Worm (Caenorhabditis elegans) whole organism, dauer: Measurements from ENCODE around the gene C08E8.5.

Experiments
- unc-62 ChIP-seq: sonication (generic microtip); optimal IDR thresholded peaks from 2 replicates; lab custom pipeline; 2017; ENCODE audit warnings: missing biosample characterization, missing genetic modification reagents, missing genetic modification characterization

The C08E8.5 gene

DNA sequence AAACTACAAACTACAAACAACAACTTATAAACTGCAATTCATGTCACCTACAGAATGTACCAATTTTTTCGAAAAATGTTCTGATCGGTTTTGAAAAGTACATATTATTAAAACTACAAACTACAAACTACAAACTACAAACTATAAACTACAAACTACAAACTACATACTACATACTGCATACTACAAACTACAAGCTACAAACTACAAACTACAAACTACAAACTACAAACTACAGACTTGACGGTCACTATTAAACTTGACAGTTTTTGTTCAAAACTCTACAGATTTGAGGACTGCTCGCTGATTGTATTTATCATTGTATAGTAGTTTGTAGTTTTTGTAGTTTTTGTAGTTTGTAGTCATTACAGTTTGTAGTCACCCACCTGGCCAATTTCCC, 5.5 kb downstream of the C08E8.5 start:
- TF ChIP-seq unc-62: no peak

DNA sequence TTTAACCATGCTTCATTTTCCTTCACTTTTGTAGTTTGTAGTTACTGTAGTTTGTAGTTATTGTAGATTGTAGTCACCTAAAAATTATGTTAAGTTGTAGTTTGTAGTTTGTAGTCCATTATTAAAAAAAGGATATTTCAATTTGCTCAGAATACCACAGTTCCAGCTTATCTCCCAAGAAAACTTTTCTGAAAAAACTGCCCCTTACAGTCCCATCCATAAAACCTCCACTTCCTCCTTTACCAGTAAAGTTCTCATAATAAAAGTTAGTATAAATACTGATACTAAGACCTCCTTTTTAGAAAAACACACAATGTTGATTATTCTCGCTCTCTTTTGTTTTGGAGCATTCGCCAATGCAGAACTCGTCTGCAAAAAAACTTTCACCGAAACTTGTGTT, 9.1 kb downstream of the C08E8.5 start, which contains the start of gene C08E8.11:
Gene C08E8.11 (plus strand): TSS at position 301 of the 400 bp plus-strand sequence.
- no peak for TF ChIP-seq unc-62

DNA sequence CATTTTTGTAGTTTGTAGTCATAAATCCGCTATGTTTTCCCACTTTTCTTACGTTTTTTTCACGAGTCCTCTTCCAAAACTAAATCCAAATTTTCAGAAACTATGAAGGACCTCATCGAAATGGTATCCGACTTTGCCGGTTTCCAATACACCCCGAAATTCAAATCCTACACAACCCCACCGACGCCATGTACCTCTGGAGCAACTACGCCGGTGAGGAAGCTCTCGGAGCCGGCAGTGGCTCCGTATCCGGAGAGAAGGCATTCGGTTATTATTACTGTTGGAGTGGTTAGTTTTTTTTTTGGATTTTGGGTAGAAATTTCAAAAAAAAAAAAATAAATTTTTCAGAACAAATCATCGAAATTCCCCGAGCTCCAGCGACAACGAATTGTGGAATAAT, 9.7 kb downstream of the C08E8.5 start, which contains the start of gene C08E8.3:
Gene C08E8.3 (plus strand): TSS at position 84 of the 400 bp plus-strand sequence.
- no peak for TF ChIP-seq unc-62

DNA sequence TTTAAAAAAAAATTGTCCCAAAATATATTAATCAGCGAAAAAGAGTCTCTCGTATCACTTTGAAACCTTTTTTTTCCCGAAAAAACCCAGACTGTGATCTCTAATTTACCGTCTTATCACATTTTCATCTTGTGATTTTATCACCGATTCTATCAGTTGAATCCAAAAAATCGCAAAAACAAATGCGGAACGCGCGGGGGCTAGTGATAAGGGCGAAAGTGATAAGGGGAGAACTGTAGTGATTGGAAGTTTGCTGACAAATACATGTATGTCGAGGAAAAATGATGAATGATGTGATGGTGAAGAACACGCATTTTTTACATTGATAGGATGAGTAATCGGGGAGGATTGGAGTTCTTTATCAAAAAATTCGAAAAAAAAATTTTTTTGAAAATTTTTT, 13.7 kb downstream of the C08E8.5 start:
- TF ChIP-seq unc-62: no peak

DNA sequence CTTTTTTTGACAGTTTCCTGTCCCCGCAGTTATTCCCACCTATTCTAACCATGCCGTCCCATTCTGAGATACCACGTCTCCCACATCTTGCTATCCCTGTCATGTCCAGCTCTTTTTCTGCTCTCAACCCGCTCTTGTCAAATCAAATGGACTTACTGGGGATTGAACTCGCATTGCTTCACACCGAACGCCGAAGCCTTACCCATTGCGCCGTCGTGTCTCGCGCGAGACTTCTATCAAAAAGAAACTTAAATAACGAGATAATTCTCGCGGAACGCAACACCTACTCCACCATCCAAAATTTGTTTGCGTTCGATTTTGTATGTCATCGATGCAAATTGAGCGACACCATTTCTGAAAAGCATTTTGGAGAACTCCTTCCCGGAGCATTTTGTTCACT, 15.6 kb downstream of the C08E8.5 start:
- TF ChIP-seq unc-62: no peak

DNA sequence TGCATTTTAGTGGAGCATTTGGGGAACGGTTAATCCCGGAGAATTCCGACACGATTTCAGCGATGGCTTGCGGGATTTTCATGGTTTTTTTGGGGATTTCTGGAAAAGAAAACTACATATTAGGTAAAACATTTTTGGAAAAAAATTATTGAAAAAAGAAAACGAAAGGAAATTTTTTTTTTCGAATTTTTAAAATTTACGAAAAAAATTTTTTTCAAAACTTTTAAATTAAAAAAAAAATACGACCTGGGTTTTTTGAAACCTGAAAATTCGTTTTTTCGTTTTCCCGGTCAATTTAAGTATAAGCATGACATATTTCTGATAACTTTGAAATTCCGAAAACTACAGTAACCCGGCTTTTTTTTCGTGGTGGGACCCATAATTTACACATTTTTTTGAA, 20.0 kb downstream of the C08E8.5 start, which contains the start of gene C08E8.10:
Gene C08E8.10 (minus strand): TSS at position 101 of the 400 bp plus-strand sequence.
- no peak for TF ChIP-seq unc-62

DNA sequence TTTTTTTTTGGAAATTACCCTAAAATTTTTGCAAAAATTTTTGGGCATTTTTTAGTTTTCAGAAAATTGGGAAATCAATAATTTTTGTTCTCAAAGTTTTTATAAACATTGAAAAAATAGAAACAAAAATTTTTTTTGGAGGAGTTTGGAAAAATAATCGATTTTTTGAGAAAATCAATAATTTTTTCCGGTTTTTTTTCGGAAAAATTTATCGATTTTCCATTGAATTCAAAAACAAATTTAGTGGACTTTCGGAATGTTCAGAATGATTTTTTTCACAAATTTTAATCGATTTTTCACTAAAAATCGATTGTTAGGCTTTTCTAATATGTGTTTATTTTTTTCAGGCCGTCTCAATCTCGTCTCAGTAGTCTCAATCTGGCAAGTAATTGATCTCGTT, 22.1 kb downstream of the C08E8.5 start:
- no peak for TF ChIP-seq unc-62

DNA sequence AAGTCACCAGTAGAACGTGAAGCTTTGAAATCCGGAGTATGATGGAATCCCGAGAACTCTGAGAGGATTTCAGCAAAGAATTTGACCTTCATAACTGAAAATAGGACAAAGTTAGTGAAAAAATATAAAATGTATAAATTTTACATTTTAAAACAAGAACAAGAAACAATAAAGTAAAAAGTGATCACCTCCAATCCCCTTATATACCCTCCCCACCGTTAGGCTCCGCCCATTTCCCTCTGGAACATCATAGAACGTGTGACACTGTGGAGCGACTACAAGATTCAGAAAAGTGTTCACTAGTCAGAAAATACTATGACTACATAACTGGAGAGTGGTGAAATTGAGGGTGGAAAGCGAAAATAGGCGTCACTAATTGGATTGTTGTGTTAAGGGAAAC, 28.7 kb downstream of the C08E8.5 start, which contains the start of gene B0462.4:
Gene B0462.4 (minus strand): TSS at position 101 of the 400 bp plus-strand sequence.
- TF ChIP-seq unc-62: no peak

DNA sequence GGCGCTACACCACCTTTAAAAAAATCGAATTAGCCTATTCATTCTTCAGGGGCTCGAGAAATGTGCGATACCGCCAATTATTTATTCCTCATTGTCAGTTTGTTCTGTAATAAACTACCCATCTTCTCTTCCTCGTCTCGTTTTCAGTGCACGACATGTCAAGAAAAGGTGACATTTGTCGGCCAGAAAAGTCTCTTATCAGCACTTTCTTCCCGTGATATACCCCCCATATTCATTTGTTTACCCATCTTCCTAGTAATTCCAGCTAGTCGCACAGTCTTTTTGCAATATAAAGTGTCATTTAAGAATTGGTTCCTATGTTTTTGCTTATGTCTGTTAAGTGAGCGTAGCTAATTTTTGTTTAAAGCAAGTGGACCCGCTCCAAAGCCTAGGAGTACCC, 35.3 kb downstream of the C08E8.5 start:
- TF ChIP-seq unc-62: no peak

DNA sequence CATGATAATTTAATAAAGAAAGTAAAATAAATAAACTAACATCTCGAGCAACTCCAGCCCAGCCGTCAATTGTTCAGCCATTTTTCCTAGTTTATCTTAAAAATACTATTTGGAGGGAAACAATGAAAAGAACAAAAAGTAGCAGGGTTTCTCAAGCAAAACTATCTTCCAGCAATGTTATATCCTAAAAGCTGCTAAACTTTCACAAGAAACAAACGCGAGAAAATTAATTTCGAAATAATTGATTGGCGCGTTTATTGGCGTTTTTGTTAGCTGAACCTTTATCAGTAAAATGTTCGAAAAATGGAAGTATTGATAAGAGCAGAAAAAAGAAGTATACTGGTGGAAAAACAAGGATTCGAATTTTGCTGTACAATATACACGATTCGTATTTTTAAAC, 36.6 kb downstream of the C08E8.5 start, which contains the start of gene B0462.5:
Gene B0462.5 (minus strand): TSS at position 101 of the 400 bp plus-strand sequence.
- TF ChIP-seq unc-62: no peak

DNA sequence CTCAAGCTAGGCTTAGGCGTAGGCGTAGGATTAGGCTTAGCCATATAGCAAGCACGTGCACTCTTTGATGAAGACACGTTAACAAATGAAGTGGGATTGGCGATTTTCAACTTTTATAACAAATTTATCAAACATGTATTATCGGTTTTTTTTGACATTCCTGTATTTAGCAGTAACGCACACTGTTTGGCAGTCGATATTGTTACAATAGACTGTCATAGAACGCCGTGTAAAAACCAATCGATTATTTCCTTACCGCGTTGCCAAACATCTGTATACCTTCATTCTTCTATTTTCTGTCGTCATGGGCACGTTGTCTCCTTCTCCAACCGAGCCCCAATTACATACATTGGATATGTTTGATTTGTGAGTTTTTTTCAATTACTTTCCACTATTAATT, 41.5 kb downstream of the C08E8.5 start, which contains the start of gene fbxb-119:
Gene fbxb-119 (plus strand): TSS at position 301 of the 400 bp plus-strand sequence.
- no peak for TF ChIP-seq unc-62
